Fruit fly (Drosophila melanogaster): ENCODE data around the gene bap.

bap gene

dm6 chr3R:21349870-21350314, 38.8 kb upstream of the bap start (continued):
- peak; percentile 83 for TF ChIP-seq fkh (GFP tag; optimal IDR thresholded peaks at IDR 0.05)
- peak; percentile 66 for TF ChIP-seq Eip93F (GFP tag; optimal IDR thresholded peaks at IDR 0.05)
- TF ChIP-seq cyc (GFP tag; optimal IDR thresholded peaks at IDR 0.05), result peak; percentile 27
- no peak for TF ChIP-seq Eip75B (GFP tag; optimal IDR thresholded peaks at IDR 0.05)
- TF ChIP-seq Sox14 (GFP tag; optimal IDR thresholded peaks at IDR 0.05), result no peak
- TF ChIP-seq Ets96B (tag; optimal IDR thresholded peaks at IDR 0.05), result no peak
- TF ChIP-seq acj6 (GFP tag; optimal IDR thresholded peaks at IDR 0.05), result no peak
- no peak for TF ChIP-seq CG9139 (GFP tag; optimal IDR thresholded peaks at IDR 0.05)
- TF ChIP-seq CG6808 (GFP tag; optimal IDR thresholded peaks at IDR 0.05), result no peak
- peak; percentile 31 for TF ChIP-seq Ets21C (GFP tag; optimal IDR thresholded peaks at IDR 0.05)
- TF ChIP-seq CG8632 (GFP tag; optimal IDR thresholded peaks at IDR 0.05), result no peak
- peak; percentile 15 for TF ChIP-seq CG31627 (GFP tag; optimal IDR thresholded peaks at IDR 0.05)
- TF ChIP-seq lz (GFP tag; optimal IDR thresholded peaks at IDR 0.05), result peak; percentile 20
- TF ChIP-seq net (GFP tag; optimal IDR thresholded peaks at IDR 0.05), result no peak

dm6 chr3R:21359375-21360191, 29.1 kb upstream of the bap start:
- TF ChIP-seq CG8119 (GFP tag; IDR thresholded peaks at IDR 0.05) (no peak), esn (GFP tag; optimal IDR thresholded peaks at IDR 0.05) (peak; percentile 14)

dm6 chr3R:21360192-21360535, 28.5 kb upstream of the bap start:
- TF ChIP-seq vri (GFP tag; optimal IDR thresholded peaks at IDR 0.05), result no peak

dm6 chr3R:21365262-21365661, 23.4 kb upstream of the bap start:
- TF ChIP-seq CG6276 (GFP tag; optimal IDR thresholded peaks at IDR 0.05) (no peak), CG11294 (GFP tag; IDR thresholded peaks at IDR 0.05) (peak; percentile 93; the same call in 1 of the 2 replicates), Blimp-1 (GFP tag; optimal IDR thresholded peaks at IDR 0.05) (peak; percentile 91), dac (GFP tag; optimal IDR thresholded peaks at IDR 0.05) (no peak), CG6808 (GFP tag; optimal IDR thresholded peaks at IDR 0.05) (peak; percentile 95), fd85E (GFP tag; optimal IDR thresholded peaks at IDR 0.05) (peak; percentile 85), ss (GFP tag; optimal IDR thresholded peaks at IDR 0.05) (peak in 1 of 2 experiments; percentile 95), Sox14 (GFP tag; optimal IDR thresholded peaks at IDR 0.05) (peak; percentile 98), CG16779 (tag; optimal IDR thresholded peaks at IDR 0.05) (no peak), Sox102F (GFP tag; optimal IDR thresholded peaks at IDR 0.05) (peak; percentile 95), lz (GFP tag; optimal IDR thresholded peaks at IDR 0.05) (peak; percentile 98), net (GFP tag; optimal IDR thresholded peaks at IDR 0.05) (no peak), topi (GFP tag; optimal IDR thresholded peaks at IDR 0.05) (peak; percentile 96), CG15336 (GFP tag; IDR thresholded peaks at IDR 0.05) (peak; percentile 92), Gug (GFP tag; IDR thresholded peaks at IDR 0.05) (peak; percentile 94), CG4318 (GFP tag; optimal IDR thresholded peaks at IDR 0.05) (peak; percentile 94), CG10669 (GFP tag; optimal IDR thresholded peaks at IDR 0.05) (peak; percentile 94), CG8119 (GFP tag; IDR thresholded peaks at IDR 0.05) (peak; percentile 94), salr (GFP tag; optimal IDR thresholded peaks at IDR 0.05) (peak in 1 of 2 experiments; percentile 87), Eip78C (GFP tag) (peak; percentile 99), Met (GFP tag; optimal IDR thresholded peaks at IDR 0.05) (peak; percentile 97), Ets21C (GFP tag; optimal IDR thresholded peaks at IDR 0.05) (peak; percentile 96), CG8319 (GFP tag; optimal IDR thresholded peaks at IDR 0.05) (peak; percentile 97), Hr38 (GFP tag; optimal IDR thresholded peaks at IDR 0.05) (peak; percentile 43), svp (GFP tag) (peak; percentile 99), eg (GFP tag; IDR thresholded peaks at IDR 0.05) (peak; percentile 92; the same call in 2 of the 3 replicates), Eip93F (GFP tag; optimal IDR thresholded peaks at IDR 0.05) (peak; percentile 89), acj6 (GFP tag; optimal IDR thresholded peaks at IDR 0.05) (peak; percentile 98), cyc (GFP tag; optimal IDR thresholded peaks at IDR 0.05) (peak; percentile 98), spab (GFP tag; optimal IDR thresholded peaks at IDR 0.05) (peak; percentile 91), Eip75B (GFP tag; optimal IDR thresholded peaks at IDR 0.05) (peak; percentile 95), CG10631 (GFP tag; optimal IDR thresholded peaks at IDR 0.05) (peak; percentile 98), CG1621 (tag; optimal IDR thresholded peaks at IDR 0.05) (peak; percentile 90), CG6163 (GFP tag; IDR thresholded peaks at IDR 0.05) (no peak; the same call in 1 of the 3 replicates), CG3919 (GFP tag; optimal IDR thresholded peaks at IDR 0.05) (peak; percentile 96), Lpt (GFP tag; optimal IDR thresholded peaks at IDR 0.05) (peak; percentile 93), CG9139 (GFP tag; optimal IDR thresholded peaks at IDR 0.05) (peak; percentile 87)

Data from whole organism, prepupa.